Worm (Caenorhabditis elegans) whole organism, young adult: ENCODE measurements around the gene cya-1.

Source experiments
- chd-7 ChIP-seq: sonication (generic microtip); optimal IDR thresholded peaks from 2 replicates; lab custom pipeline; 2016; ENCODE audit warnings: mild to moderate bottlenecking, missing genetic modification characterization, moderate library complexity, missing compliant biosample characterization
- tlf-1 ChIP-seq: fragments of 200-800 bp; sonication (Bioruptor generic); optimal IDR thresholded peaks from 2 replicates; lab custom pipeline; 2018; ENCODE audit warnings: mild to moderate bottlenecking, missing genetic modification characterization, missing compliant biosample characterization

ce11 chrIII:9145765-9146164 lies 36.7 kb upstream of the cya-1 start, which contains the start of gene ZK512.8:
- TF ChIP-seq chd-7 (no peak), tlf-1 (GFP tag; lab: Kevin White, UChicago) (no peak)
